Worm (Caenorhabditis elegans) whole organism, late embryonic: ENCODE data around the gene clec-250.

Experiments
- K02D7.2 ChIP-seq: sonication (generic microtip); optimal IDR thresholded peaks from 2 replicates; lab custom pipeline; 2017; ENCODE audit warnings: mild to moderate bottlenecking, missing genetic modification characterization, missing compliant biosample characterization
- K09A11.1 ChIP-seq: sonication (generic microtip); optimal IDR thresholded peaks from 2 replicates; lab custom pipeline; 2017; ENCODE audit warnings: antibody characterized with exemption, mild to moderate bottlenecking, missing genetic modification characterization, missing compliant biosample characterization; ENCODE audit not compliant: insufficient read depth
- T23F11.4 ChIP-seq: fragments of 200-800 bp; sonication (Bioruptor generic); optimal IDR thresholded peaks from 2 replicates; lab custom pipeline; 2018; ENCODE audit warnings: mild to moderate bottlenecking, missing genetic modification characterization, missing compliant biosample characterization
- Y22D7AL.16 ChIP-seq: sonication (generic microtip); optimal IDR thresholded peaks from 2 replicates; lab custom pipeline; 2016; ENCODE audit warnings: missing genetic modification characterization, missing compliant biosample characterization
- ama-1 ChIP-seq: fragments of 150-350 bp; optimal IDR thresholded peaks from 2 replicates; lab custom pipeline; 2014
- ceh-14 ChIP-seq: sonication (generic microtip); optimal IDR thresholded peaks from 2 replicates; lab custom pipeline; 2016; ENCODE audit warnings: missing genotype, missing genetic modification characterization, missing compliant biosample characterization
- ceh-18 ChIP-seq: sonication (generic microtip); optimal IDR thresholded peaks from 2 replicates; lab custom pipeline; 2016; ENCODE audit warnings: missing genetic modification characterization, missing compliant biosample characterization
- ceh-19 ChIP-seq: fragments of 200-800 bp; sonication (Bioruptor generic); optimal IDR thresholded peaks from 2 replicates; lab custom pipeline; 2018; ENCODE audit warnings: mild to moderate bottlenecking, missing genetic modification characterization, missing compliant biosample characterization
- ceh-2 ChIP-seq: sonication (generic microtip); optimal IDR thresholded peaks from 2 replicates; lab custom pipeline; 2016; ENCODE audit warnings: missing genotype, missing genetic modification characterization, missing compliant biosample characterization
- ceh-31 ChIP-seq: sonication (generic microtip); optimal IDR thresholded peaks from 2 replicates; lab custom pipeline; 2016; ENCODE audit warnings: missing genetic modification characterization, missing compliant biosample characterization
- ceh-34 ChIP-seq: sonication (generic microtip); optimal IDR thresholded peaks from 2 replicates; lab custom pipeline; 2016; ENCODE audit warnings: mild to moderate bottlenecking, missing genetic modification characterization, missing compliant biosample characterization
- ceh-48 ChIP-seq: sonication (generic microtip); optimal IDR thresholded peaks from 2 replicates; lab custom pipeline; 2016; ENCODE audit warnings: missing genetic modification characterization, inconsistent platforms, missing compliant biosample characterization
- ceh-6 ChIP-seq: fragments of 200-800 bp; sonication (Bioruptor generic); optimal IDR thresholded peaks from 2 replicates; lab custom pipeline; 2018; ENCODE audit warnings: mild to moderate bottlenecking, missing genetic modification characterization, missing compliant biosample characterization
- ceh-9 ChIP-seq: sonication (generic microtip); optimal IDR thresholded peaks from 2 replicates; lab custom pipeline; 2016; ENCODE audit warnings: mild to moderate bottlenecking, missing genetic modification characterization, inconsistent platforms, missing compliant biosample characterization
- che-1 ChIP-seq: sonication (generic microtip); optimal IDR thresholded peaks from 2 replicates; lab custom pipeline; 2016; ENCODE audit warnings: mild to moderate bottlenecking, missing genetic modification characterization, missing compliant biosample characterization
- dmd-4 ChIP-seq: sonication (generic microtip); optimal IDR thresholded peaks from 2 replicates; lab custom pipeline; 2016; ENCODE audit warnings: borderline replicate concordance, missing genetic modification characterization, missing compliant biosample characterization
- elt-2 ChIP-seq: sonication (generic microtip); optimal IDR thresholded peaks from 2 replicates; lab custom pipeline; 2016; ENCODE audit warnings: missing genetic modification reagents, missing genetic modification characterization, missing compliant biosample characterization
- elt-4 ChIP-seq: sonication (generic microtip); optimal IDR thresholded peaks from 2 replicates; lab custom pipeline; 2016; ENCODE audit warnings: missing genetic modification characterization, missing compliant biosample characterization
- eyg-1 ChIP-seq: sonication (generic microtip); optimal IDR thresholded peaks from 2 replicates; lab custom pipeline; 2016; ENCODE audit warnings: missing genotype, missing genetic modification characterization, missing compliant biosample characterization
- fkh-10 ChIP-seq: fragments of 150-350 bp; optimal IDR thresholded peaks from 2 replicates; lab custom pipeline; 2014; ENCODE audit warnings: missing biosample characterization, missing genetic modification reagents, missing genetic modification characterization
- gmeb-2 ChIP-seq: sonication (generic microtip); optimal IDR thresholded peaks from 2 replicates; lab custom pipeline; 2016; ENCODE audit warnings: missing genetic modification characterization, inconsistent platforms, missing compliant biosample characterization
- hlh-13 ChIP-seq: fragments of 200-800 bp; sonication (Bioruptor generic); optimal IDR thresholded peaks from 2 replicates; lab custom pipeline; 2018; ENCODE audit warnings: mild to moderate bottlenecking, missing genetic modification characterization, missing compliant biosample characterization
- hlh-15 ChIP-seq: sonication (generic microtip); optimal IDR thresholded peaks from 2 replicates; lab custom pipeline; 2016; ENCODE audit warnings: missing genetic modification characterization, missing compliant biosample characterization
- hlh-30 ChIP-seq: sonication (generic microtip); optimal IDR thresholded peaks from 2 replicates; lab custom pipeline; 2017; ENCODE audit warnings: antibody characterized with exemption, missing genetic modification characterization, missing compliant biosample characterization; ENCODE audit not compliant: insufficient read depth
- hlh-6 ChIP-seq: sonication (generic microtip); optimal IDR thresholded peaks from 2 replicates; lab custom pipeline; 2016; ENCODE audit warnings: missing genotype, missing genetic modification characterization, missing compliant biosample characterization
- hlh-8 ChIP-seq: sonication (generic microtip); optimal IDR thresholded peaks from 2 replicates; lab custom pipeline; 2016; ENCODE audit warnings: missing genotype, missing genetic modification characterization, missing compliant biosample characterization
- lin-11 ChIP-seq: fragments of 200-800 bp; sonication (Bioruptor generic); optimal IDR thresholded peaks from 2 replicates; lab custom pipeline; 2018; ENCODE audit warnings: mild to moderate bottlenecking, missing genetic modification characterization, missing compliant biosample characterization
- mec-3 ChIP-seq: sonication (generic microtip); optimal IDR thresholded peaks from 2 replicates; lab custom pipeline; 2016; ENCODE audit warnings: borderline replicate concordance, missing genetic modification characterization, missing compliant biosample characterization
- nfya-1 ChIP-seq: sonication (generic microtip); optimal IDR thresholded peaks from 2 replicates; lab custom pipeline; 2017; ENCODE audit warnings: missing genetic modification characterization, mild to moderate bottlenecking, missing compliant biosample characterization, antibody characterized with exemption, moderate library complexity
- nhr-11 ChIP-seq: fragments of 150-350 bp; optimal IDR thresholded peaks from 2 replicates; lab custom pipeline; 2014; ENCODE audit warnings: missing biosample characterization, missing genetic modification characterization
- nhr-232 ChIP-seq: sonication (generic microtip); optimal IDR thresholded peaks from 2 replicates; lab custom pipeline; 2016; ENCODE audit warnings: missing genetic modification characterization, missing compliant biosample characterization
- npax-4 ChIP-seq: sonication (generic microtip); optimal IDR thresholded peaks from 2 replicates; lab custom pipeline; 2016; ENCODE audit warnings: missing genetic modification characterization, missing compliant biosample characterization
- odd-2 ChIP-seq: sonication (generic microtip); optimal IDR thresholded peaks from 2 replicates; lab custom pipeline; 2017; ENCODE audit warnings: antibody characterized with exemption, mild to moderate bottlenecking, missing genetic modification characterization, missing compliant biosample characterization
- pag-3 ChIP-seq: sonication (generic microtip); optimal IDR thresholded peaks from 2 replicates; lab custom pipeline; 2016; ENCODE audit warnings: missing compliant biosample characterization, missing genetic modification characterization, borderline replicate concordance
- pha-2 ChIP-seq: sonication (generic microtip); optimal IDR thresholded peaks from 2 replicates; lab custom pipeline; 2017; ENCODE audit warnings: mild to moderate bottlenecking, missing genetic modification characterization, missing compliant biosample characterization
- pha-4 ChIP-seq: fragments of 150-350 bp; optimal IDR thresholded peaks from 2 replicates; lab custom pipeline; 2018; ENCODE audit warnings: missing biosample characterization, missing genetic modification reagents, missing genetic modification characterization
- pqm-1 ChIP-seq: sonication (generic microtip); optimal IDR thresholded peaks from 2 replicates; lab custom pipeline; 2016; ENCODE audit warnings: missing genetic modification characterization, missing compliant biosample characterization
- rnt-1 ChIP-seq: sonication (generic microtip); optimal IDR thresholded peaks from 2 replicates; lab custom pipeline; 2016; ENCODE audit warnings: missing genetic modification characterization, missing compliant biosample characterization
- sdc-2 ChIP-seq: sonication (generic microtip); optimal IDR thresholded peaks from 2 replicates; lab custom pipeline; 2016; ENCODE audit warnings: missing genotype, missing genetic modification characterization, missing compliant biosample characterization
- sox-2 ChIP-seq: fragments of 200-800 bp; sonication (Bioruptor generic); IDR thresholded peaks from 2 replicates; pipeline ENCODE4 v1.3.6; 2022; ENCODE audit warnings: missing genetic modification reagents, missing genetic modification characterization, missing compliant biosample characterization
- sox-4 ChIP-seq: sonication (generic microtip); optimal IDR thresholded peaks from 2 replicates; lab custom pipeline; 2017; ENCODE audit warnings: mild to moderate bottlenecking, missing genetic modification characterization, inconsistent platforms, missing compliant biosample characterization
- syd-9 ChIP-seq: sonication (generic microtip); optimal IDR thresholded peaks from 2 replicates; lab custom pipeline; 2016; ENCODE audit warnings: mild to moderate bottlenecking, missing genetic modification characterization, moderate library complexity, missing compliant biosample characterization
- tbx-2 ChIP-seq: sonication (generic microtip); optimal IDR thresholded peaks from 2 replicates; lab custom pipeline; 2016; ENCODE audit warnings: missing genetic modification characterization, missing compliant biosample characterization
- tbx-7 ChIP-seq: sonication (generic microtip); optimal IDR thresholded peaks from 2 replicates; lab custom pipeline; 2016; ENCODE audit warnings: missing genotype, missing genetic modification characterization, missing compliant biosample characterization
- ttx-3 ChIP-seq: sonication (generic microtip); optimal IDR thresholded peaks from 2 replicates; lab custom pipeline; 2016; ENCODE audit warnings: missing genetic modification reagents, missing genetic modification characterization, missing compliant biosample characterization
- unc-3 ChIP-seq, 2 experiments: fragments of 200-800 bp in 1 of 2; sonication (Bioruptor generic) in 1 of 2; sonication (generic microtip) in 1 of 2; conservative IDR thresholded peaks in 1 of 2; optimal IDR thresholded peaks in 1 of 2; 2 replicates each; pipeline versions ENCODE4 v1.3.6 to Lab custom; 2016 to 2022; ENCODE audit warnings: missing compliant biosample characterization in 2 of 2, missing genetic modification characterization in 2 of 2, missing genetic modification reagents in 1 of 2
- unc-42 ChIP-seq: sonication (generic microtip); optimal IDR thresholded peaks from 2 replicates; lab custom pipeline; 2016; ENCODE audit warnings: missing genotype, missing genetic modification characterization, missing compliant biosample characterization
- unc-86 ChIP-seq: sonication (generic microtip); optimal IDR thresholded peaks from 2 replicates; lab custom pipeline; 2016; ENCODE audit warnings: missing genetic modification characterization, missing compliant biosample characterization

clec-250 gene

DNA sequence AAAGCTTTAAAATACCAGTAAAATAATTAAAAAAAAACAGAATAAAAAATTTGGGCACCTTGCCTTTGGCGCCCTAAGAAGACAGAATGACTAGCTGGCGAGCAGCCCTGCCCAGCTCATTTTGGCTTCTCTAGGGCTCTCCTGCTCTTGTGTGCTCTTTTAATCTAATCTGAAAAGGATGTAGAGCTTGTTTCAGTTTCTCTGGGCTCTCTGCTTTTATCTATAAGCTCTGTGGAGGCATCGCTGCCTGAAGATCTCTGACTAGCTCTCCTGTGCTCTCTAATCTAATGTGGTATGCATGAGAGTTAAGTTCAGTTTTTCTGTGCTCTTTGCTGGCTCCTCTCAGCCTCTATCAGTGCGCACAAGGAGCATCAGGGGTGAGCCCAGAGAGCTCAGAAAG lies 16.1 kb downstream of the clec-250 start:
- TF ChIP-seq K02D7.2: no peak
- TF ChIP-seq nhr-232 (tag; lab: Kevin White, UChicago): no peak
- no peak for TF ChIP-seq ceh-14
- no peak for TF ChIP-seq nhr-11 (tag; lab: Kevin White, UChicago)
- TF ChIP-seq ceh-19 (GFP tag; lab: Kevin White, UChicago): no peak
- peak; percentile 72 for TF ChIP-seq unc-42 (tag; lab: Kevin White, UChicago)
- no peak for TF ChIP-seq ceh-31 (tag; lab: Kevin White, UChicago)
- no peak for TF ChIP-seq ceh-9 (tag; lab: Kevin White, UChicago)

DNA sequence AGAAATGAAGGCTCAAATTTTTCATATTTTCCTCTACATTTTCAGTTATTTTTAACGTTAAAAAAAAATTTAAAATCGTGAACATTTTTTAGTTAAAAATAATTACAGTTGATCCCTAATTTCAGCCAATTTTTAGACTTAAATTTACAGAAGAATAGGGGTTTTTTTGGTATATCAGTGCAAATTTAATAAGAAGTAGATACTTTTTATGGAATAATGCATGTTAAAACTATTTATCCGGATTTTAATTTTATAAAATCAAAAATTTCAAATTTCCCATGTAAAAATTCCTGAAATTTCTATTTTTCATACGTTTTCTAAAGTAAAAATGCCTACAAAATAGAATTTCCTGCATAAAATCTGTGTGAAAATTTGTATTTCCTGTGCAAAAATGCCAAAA lies 17.9 kb downstream of the clec-250 start:
- no peak for TF ChIP-seq ceh-9 (tag; lab: Kevin White, UChicago)
- no peak for TF ChIP-seq hlh-30 (tag; lab: Kevin White, UChicago)
- no peak for TF ChIP-seq lin-11 (tag; lab: Kevin White, UChicago)
- no peak for TF ChIP-seq sox-4 (tag; lab: Kevin White, UChicago)
- TF ChIP-seq hlh-13 (GFP tag; lab: Kevin White, UChicago): no peak
- no peak for TF ChIP-seq syd-9 (tag; lab: Kevin White, UChicago)
- TF ChIP-seq odd-2: no peak
- no peak for TF ChIP-seq dmd-4 (tag; lab: Kevin White, UChicago)
- TF ChIP-seq fkh-10: no peak
- no peak for TF ChIP-seq ama-1 (lab: Kevin White, UChicago)
- TF ChIP-seq pha-4 (tag; lab: Kevin White, UChicago): no peak
- no peak for TF ChIP-seq ceh-18
- no peak for TF ChIP-seq hlh-6
- TF ChIP-seq tbx-7 (tag; lab: Kevin White, UChicago): no peak
- TF ChIP-seq che-1 (tag; lab: Kevin White, UChicago): no peak
- no peak for TF ChIP-seq pha-2 (tag; lab: Kevin White, UChicago)
- TF ChIP-seq Y22D7AL.16 (tag; lab: Kevin White, UChicago): no peak
- no peak for TF ChIP-seq rnt-1 (tag; lab: Kevin White, UChicago)
- TF ChIP-seq K09A11.1 (tag; lab: Kevin White, UChicago): no peak

DNA sequence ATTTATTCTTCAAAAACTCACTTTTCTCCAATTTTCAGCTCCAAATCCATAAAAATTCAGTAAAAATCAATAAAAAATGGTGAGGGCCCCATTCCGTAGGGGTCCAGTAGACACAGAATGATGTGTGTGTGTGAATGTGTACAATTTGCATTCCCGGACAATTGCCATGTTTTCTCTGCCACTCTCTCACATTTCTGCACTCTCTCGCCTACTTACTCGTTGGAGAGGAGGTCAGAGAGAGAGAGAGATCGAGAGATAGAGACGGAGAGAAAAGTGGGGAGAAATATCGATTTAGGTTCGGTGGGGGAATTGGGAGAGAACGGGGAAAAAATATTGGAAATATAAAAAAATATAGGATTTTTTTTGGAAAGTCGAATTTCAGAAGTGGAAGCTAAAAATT lies 18.4 kb downstream of the clec-250 start:
- TF ChIP-seq unc-42 (tag; lab: Kevin White, UChicago) (peak; percentile 85), sdc-2 (peak; percentile 61), unc-86 (peak; percentile 54), ceh-48 (peak; percentile 90), ceh-6 (GFP tag; lab: Kevin White, UChicago) (peak; percentile 27), hlh-15 (tag; lab: Kevin White, UChicago) (no peak), tbx-7 (tag; lab: Kevin White, UChicago) (no peak), gmeb-2 (tag; lab: Kevin White, UChicago) (no peak), ceh-19 (GFP tag; lab: Kevin White, UChicago) (peak; percentile 85), dmd-4 (tag; lab: Kevin White, UChicago) (peak; percentile 35), tbx-2 (tag; lab: Kevin White, UChicago) (peak; percentile 90), sox-2 (GFP tag; lab: Robert Waterston, UW) (no peak; the same call in 1 of the 2 replicates), hlh-8 (tag; lab: Kevin White, UChicago) (no peak), npax-4 (no peak), pag-3 (tag; lab: Kevin White, UChicago) (no peak), elt-4 (tag; lab: Kevin White, UChicago) (no peak), ttx-3 (tag; lab: Kevin White, UChicago) (no peak), elt-2 (tag; lab: Kevin White, UChicago) (peak; percentile 14), T23F11.4 (GFP tag; lab: Kevin White, UChicago) (no peak), ceh-34 (peak; percentile 50), pqm-1 (peak; percentile 65), mec-3 (tag; lab: Kevin White, UChicago) (no peak), sox-4 (tag; lab: Kevin White, UChicago) (no peak), eyg-1 (tag; lab: Kevin White, UChicago) (no peak), ceh-9 (tag; lab: Kevin White, UChicago) (no peak), ceh-2 (tag; lab: Kevin White, UChicago) (peak; percentile 7), unc-3 (GFP tag; conservative IDR thresholded peaks at IDR 0.05; lab: Robert Waterston, UW) (no peak), unc-3 (tag; optimal IDR thresholded peaks at IDR 0.05; lab: Kevin White, UChicago) (no peak), K09A11.1 (tag; lab: Kevin White, UChicago) (no peak), nfya-1 (peak; percentile 97), hlh-30 (tag; lab: Kevin White, UChicago) (peak; percentile 67)
